Worm (Caenorhabditis elegans) whole organism, L2 larva: ENCODE results near the gene F58F9.9.

Experiments
- F13H6.1 ChIP-seq: sonication (generic microtip); optimal IDR thresholded peaks from 2 replicates; lab custom pipeline; 2016; ENCODE audit warnings: missing genetic modification characterization, missing compliant biosample characterization
- nhr-6 ChIP-seq: fragments of 150-350 bp; optimal IDR thresholded peaks from 2 replicates; lab custom pipeline; 2014; ENCODE audit warnings: missing biosample characterization, missing genetic modification characterization

ce11 chrIV:6209337-6209736, 30.8 kb upstream of the F58F9.9 start:
- TF ChIP-seq nhr-6 (tag; lab: Kevin White, UChicago), result no peak
- no peak for TF ChIP-seq F13H6.1 (tag; lab: Kevin White, UChicago)
